Worm (Caenorhabditis elegans) whole organism, L1 larva: ENCODE results near the gene far-2.

Experiments used
- lin-13 ChIP-seq: fragments of 150-350 bp; optimal IDR thresholded peaks from 2 replicates; lab custom pipeline; 2014; ENCODE audit warnings: missing biosample characterization, missing genetic modification reagents, missing genetic modification characterization
- lin-15B ChIP-seq: fragments of 150-350 bp; sonication (generic microtip); optimal IDR thresholded peaks from 3 replicates; lab custom pipeline; 2014; ENCODE audit warnings: missing biosample characterization, missing genetic modification characterization
- lin-39 ChIP-seq: fragments of 150-350 bp; optimal IDR thresholded peaks from 2 replicates; lab custom pipeline; 2014; ENCODE audit warnings: missing biosample characterization, missing genetic modification reagents, missing genetic modification characterization
- lsy-2 ChIP-seq, 2 experiments: fragments of 150-350 bp; optimal IDR thresholded peaks; 2 replicates each; lab custom pipeline; 2014; ENCODE audit warnings: missing biosample characterization in 2 of 2, missing genetic modification characterization in 2 of 2
- pqm-1 ChIP-seq: sonication (generic microtip); optimal IDR thresholded peaks from 3 replicates; lab custom pipeline; 2017; ENCODE audit warnings: missing biosample characterization, missing genetic modification characterization
- snpc-4 ChIP-seq: fragments of 150-350 bp; optimal IDR thresholded peaks from 2 replicates; lab custom pipeline; 2014; ENCODE audit warnings: missing biosample characterization, missing genetic modification characterization
- swsn-7 ChIP-seq: sonication (generic microtip); optimal IDR thresholded peaks from 2 replicates; lab custom pipeline; 2016; ENCODE audit warnings: missing genetic modification characterization, missing compliant biosample characterization
- zag-1 ChIP-seq: fragments of 150-350 bp; optimal IDR thresholded peaks from 2 replicates; lab custom pipeline; 2014; ENCODE audit warnings: missing biosample characterization, missing genetic modification characterization

- no peak for TF ChIP-seq pqm-1
- no peak for TF ChIP-seq lin-13 (GFP tag; lab: Kevin White, UChicago)
- no peak for TF ChIP-seq zag-1 (tag; lab: Kevin White, UChicago)
- no peak for TF ChIP-seq lin-15B (tag; lab: Kevin White, UChicago)
- no peak for TF ChIP-seq lin-39 (tag; lab: Kevin White, UChicago)
- TF ChIP-seq swsn-7 = no peak
- TF ChIP-seq lsy-2 (tag; optimal IDR thresholded peaks at IDR 0.05; lab: Kevin White, UChicago) = no peak
- TF ChIP-seq snpc-4 (tag; lab: Kevin White, UChicago) = no peak
These were observed 34.4 kb upstream of the far-2 start for ce11 chrIII:9047260-9047659.
